Worm (Caenorhabditis elegans): ENCODE measurements around the gene F42G8.8.

DNA sequence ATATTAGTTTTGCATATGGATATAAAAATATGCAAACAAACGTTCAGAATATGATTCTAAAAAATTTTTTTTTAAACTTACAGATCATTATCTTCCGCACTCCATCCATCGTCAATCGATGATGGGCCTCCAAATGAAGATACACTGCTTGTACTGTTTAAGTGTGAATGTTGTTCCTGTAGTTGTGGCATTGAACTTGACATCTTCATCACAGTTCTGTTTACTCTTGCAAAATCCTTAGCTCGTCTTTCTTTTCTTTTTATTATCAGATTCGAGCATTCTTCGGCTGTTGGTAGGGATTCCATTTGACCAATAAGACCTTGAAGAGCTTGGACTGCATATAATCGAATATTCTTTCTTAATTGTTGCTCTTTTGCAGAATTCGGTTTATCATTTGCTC, 13.8 kb upstream of the F42G8.8 start:
- no peak for TF ChIP-seq ztf-29 (GFP tag; IDR thresholded peaks at IDR 0.05)
- no peak for TF ChIP-seq tab-1 (GFP tag; IDR thresholded peaks at IDR 0.05)

Data from whole organism, midembryonic.